Worm (Caenorhabditis elegans) whole organism, L2 larva: ENCODE measurements around the gene str-94.

ENCODE experiments used
- ama-1 ChIP-seq: fragments of 150-350 bp; optimal IDR thresholded peaks from 2 replicates; lab custom pipeline; 2018; ENCODE audit warnings: inconsistent platforms
- elt-3 ChIP-seq: sonication (generic microtip); optimal IDR thresholded peaks from 2 replicates; lab custom pipeline; 2017; ENCODE audit warnings: missing biosample characterization, missing genetic modification characterization
- nhr-12 ChIP-seq: fragments of 150-350 bp; optimal IDR thresholded peaks from 2 replicates; lab custom pipeline; 2014; ENCODE audit warnings: missing biosample characterization, missing genetic modification characterization
- nhr-23 ChIP-seq: fragments of 150-350 bp; optimal IDR thresholded peaks from 2 replicates; lab custom pipeline; 2014; ENCODE audit warnings: missing biosample characterization, missing genetic modification reagents, missing genetic modification characterization
- nhr-77 ChIP-seq: fragments of 150-350 bp; optimal IDR thresholded peaks from 2 replicates; lab custom pipeline; 2014; ENCODE audit warnings: missing biosample characterization, missing genetic modification characterization

- no peak for TF ChIP-seq ama-1 (lab: Kevin White, UChicago)
- no peak for TF ChIP-seq nhr-23
- no peak for TF ChIP-seq elt-3 (tag; lab: Kevin White, UChicago)
- no peak for TF ChIP-seq nhr-77 (tag; lab: Kevin White, UChicago)
- TF ChIP-seq nhr-12: no peak
Observed at ce11 chrV:9287460-9287859, 38.4 kb upstream of the str-94 start, which contains the start of gene lron-2.
